Fruit fly (Drosophila melanogaster): Measurements from ENCODE around the gene VhaM9.7-a.

DNA sequence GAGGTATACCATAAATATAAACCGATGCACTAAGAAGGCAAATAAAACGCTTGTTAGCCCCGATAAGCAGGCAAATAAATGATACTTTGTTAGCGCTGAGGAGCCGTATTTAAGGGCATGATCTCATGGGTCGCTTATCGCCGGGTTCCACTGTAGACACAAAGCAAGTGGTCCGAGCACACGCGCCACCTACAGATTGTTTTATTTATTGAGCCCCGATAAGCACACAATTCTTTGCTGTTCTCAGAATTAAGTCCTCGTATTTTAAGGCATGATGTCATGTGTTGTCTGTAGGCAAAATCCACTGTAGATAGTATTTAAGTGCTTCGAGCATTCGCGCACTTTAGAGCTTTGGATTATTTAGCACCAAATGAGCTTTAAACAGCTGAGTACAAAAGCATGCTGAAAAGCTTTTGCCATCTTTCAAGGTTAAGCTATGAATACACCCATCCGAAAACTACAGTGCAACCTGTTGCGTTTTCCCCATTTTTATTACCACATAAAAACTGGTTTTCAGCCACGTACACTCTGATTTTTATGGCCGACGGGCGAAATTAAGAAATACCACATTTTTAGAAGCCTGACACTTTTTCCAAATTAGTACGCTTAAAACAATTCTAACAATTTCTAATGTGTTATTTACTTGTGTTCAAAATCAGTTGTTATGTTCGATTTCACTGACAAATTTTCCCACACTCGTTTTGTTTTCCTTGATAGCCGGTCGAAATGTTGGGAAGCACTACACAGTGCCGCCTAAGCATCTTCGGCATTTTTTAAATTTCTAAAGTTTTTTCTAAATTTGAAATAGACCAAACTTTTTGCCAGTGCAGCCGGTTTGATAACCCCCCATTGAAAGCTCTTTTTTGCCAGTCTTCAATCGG, 22.8 kb upstream of the VhaM9.7-a start, which contains the start of gene Sqor:
- TF ChIP-seq Sox102F (GFP tag; optimal IDR thresholded peaks at IDR 0.05) (peak; percentile 97), fd85E (GFP tag; optimal IDR thresholded peaks at IDR 0.05) (peak; percentile 78), ss (GFP tag; optimal IDR thresholded peaks at IDR 0.05) (peak; percentile 94 to 95), CG11294 (GFP tag; IDR thresholded peaks at IDR 0.05) (peak; percentile 87), Ets21C (GFP tag; optimal IDR thresholded peaks at IDR 0.05) (peak; percentile 89), CG9139 (GFP tag; optimal IDR thresholded peaks at IDR 0.05) (peak; percentile 89), CG4318 (GFP tag; optimal IDR thresholded peaks at IDR 0.05) (peak; percentile 97), lz (GFP tag; optimal IDR thresholded peaks at IDR 0.05) (peak; percentile 94), cyc (GFP tag; optimal IDR thresholded peaks at IDR 0.05) (peak; percentile 91), Hr39 (GFP tag; optimal IDR thresholded peaks at IDR 0.05) (peak; percentile 95)

All from whole organism, prepupa.